Fruit fly (Drosophila melanogaster) Kc167 (cell line): ENCODE results near the gene Tis11.

Source experiments
- Myc ChIP-seq: fragments of >200 bp; optimal IDR thresholded peaks from 2 replicates; lab custom pipeline; 2017; ENCODE audit warnings: missing external identifiers
- Sin3A ChIP-seq: fragments of >200 bp; optimal IDR thresholded peaks from 2 replicates; lab custom pipeline; 2018; ENCODE audit warnings: missing external identifiers
- h ChIP-seq: fragments of >200 bp; optimal IDR thresholded peaks from 3 replicates; lab custom pipeline; 2018; ENCODE audit warnings: missing external identifiers
- psq ChIP-seq: fragments of >200 bp; optimal IDR thresholded peaks from 2 replicates; lab custom pipeline; 2017; ENCODE audit warnings: missing external identifiers
- ttk ChIP-seq: sonication (Bioruptor generic); optimal IDR thresholded peaks from 2 replicates; lab custom pipeline; 2017; ENCODE audit warnings: missing external identifiers

DNA sequence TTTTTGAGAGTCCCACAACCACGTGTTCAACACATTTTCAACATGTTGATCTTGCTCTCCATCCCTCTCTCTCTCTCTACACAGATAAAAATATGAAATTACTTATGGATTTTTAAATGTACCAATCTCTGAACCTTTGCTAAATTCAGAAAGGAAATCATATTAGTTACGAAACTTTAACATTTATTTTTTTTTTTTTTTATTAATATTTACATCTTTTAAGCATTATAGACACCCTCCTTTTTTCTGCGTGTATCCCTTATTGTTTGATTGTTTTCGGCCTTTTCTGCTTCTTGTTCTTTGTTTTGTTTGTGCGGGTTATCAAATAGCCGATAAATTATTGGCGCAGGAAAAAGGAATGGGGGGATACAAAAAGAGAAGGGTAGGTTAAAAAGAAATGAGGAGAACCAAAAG is 7.3 kb downstream of the Tis11 start:
- TF ChIP-seq psq (lab: Kevin White, UChicago) (no peak), h (lab: Kevin White, UChicago) (no peak), ttk (no peak), Sin3A (lab: Kevin White, UChicago) (no peak), Myc (lab: Kevin White, UChicago) (no peak)
